Fruit fly (Drosophila melanogaster) Kc167 (cell line): ENCODE measurements around the gene tos.

Source experiments
- Myc ChIP-seq: fragments of >200 bp; optimal IDR thresholded peaks from 2 replicates; lab custom pipeline; 2017; ENCODE audit warnings: missing external identifiers
- Sin3A ChIP-seq: fragments of >200 bp; optimal IDR thresholded peaks from 2 replicates; lab custom pipeline; 2018; ENCODE audit warnings: missing external identifiers
- h ChIP-seq: fragments of >200 bp; optimal IDR thresholded peaks from 3 replicates; lab custom pipeline; 2018; ENCODE audit warnings: missing external identifiers
- insv ChIP-seq: fragments of >200 bp; optimal IDR thresholded peaks from 3 replicates; lab custom pipeline; 2018; ENCODE audit warnings: missing external identifiers
- psq ChIP-seq: fragments of >200 bp; optimal IDR thresholded peaks from 2 replicates; lab custom pipeline; 2017; ENCODE audit warnings: missing external identifiers

- no peak for TF ChIP-seq insv
- no peak for TF ChIP-seq psq
- no peak for TF ChIP-seq Sin3A (lab: Kevin White, UChicago)
- no peak for TF ChIP-seq h
- TF ChIP-seq Myc (lab: Kevin White, UChicago), result no peak
Observed at dm6 chr2L:18674994-18675393, 6.9 kb downstream of the tos start, which contains the start of gene Mst36Fb.
